Worm (Caenorhabditis elegans) whole organism, early embryonic: ENCODE results near the gene Y7A5A.8.
A peak's percentile ranks its signal among the peaks of the same experiment; 100 is the strongest.

Source experiments
- B0310.2 ChIP-seq: sonication (generic microtip); optimal IDR thresholded peaks from 2 replicates; lab custom pipeline; 2016; ENCODE audit warnings: mild to moderate bottlenecking, missing genetic modification characterization, missing compliant biosample characterization
- ama-1 ChIP-seq: fragments of 150-350 bp; optimal IDR thresholded peaks from 2 replicates; lab custom pipeline; 2014
- ceh-13 ChIP-seq: fragments of 200-800 bp; sonication (Bioruptor generic); optimal IDR thresholded peaks from 2 replicates; lab custom pipeline; 2018; ENCODE audit warnings: mild to moderate bottlenecking, missing genetic modification characterization, missing compliant biosample characterization
- ceh-36 ChIP-seq: sonication (generic microtip); optimal IDR thresholded peaks from 2 replicates; lab custom pipeline; 2016; ENCODE audit warnings: missing genetic modification characterization, inconsistent platforms, missing compliant biosample characterization
- pes-1 ChIP-seq: fragments of 200-800 bp; sonication (Bioruptor generic); IDR thresholded peaks from 2 replicates; pipeline ENCODE4 v1.3.6; 2022; ENCODE audit warnings: missing genetic modification reagents, missing genetic modification characterization, missing compliant biosample characterization

- TF ChIP-seq ceh-13 (GFP tag; lab: Kevin White, UChicago) (no peak), pes-1 (GFP tag; lab: Robert Waterston, UW) (peak; percentile 59; the same call in 1 of the 2 replicates), ceh-36 (tag; lab: Kevin White, UChicago) (no peak), ama-1 (no peak), B0310.2 (tag; lab: Kevin White, UChicago) (peak; percentile 54)
Observed at ce11 chrX:15841086-15841622, 18.9 kb downstream of the Y7A5A.8 start, which contains the start of gene serp-1.1.
